Worm (Caenorhabditis elegans) whole organism, L2 larva: Measurements from ENCODE around the gene cank-26.
A peak's percentile ranks its signal among the peaks of the same experiment; 100 is the strongest.

Experiments
- C34F6.9 ChIP-seq: fragments of 150-350 bp; optimal IDR thresholded peaks from 2 replicates; lab custom pipeline; 2014; ENCODE audit warnings: missing biosample characterization, missing genetic modification characterization
- Y55F3AM.14 ChIP-seq: fragments of 200-800 bp; sonication (Bioruptor generic); optimal IDR thresholded peaks from 2 replicates; lab custom pipeline; 2018; ENCODE audit warnings: mild to moderate bottlenecking, missing genetic modification characterization, missing compliant biosample characterization
- ZK546.5 ChIP-seq: sonication (generic microtip); optimal IDR thresholded peaks from 2 replicates; lab custom pipeline; 2017; ENCODE audit warnings: missing biosample characterization, missing genetic modification characterization
- aly-2 ChIP-seq: fragments of 150-350 bp; optimal IDR thresholded peaks from 2 replicates; lab custom pipeline; 2014; ENCODE audit warnings: missing biosample characterization, missing genetic modification characterization
- ama-1 ChIP-seq: fragments of 150-350 bp; optimal IDR thresholded peaks from 2 replicates; lab custom pipeline; 2018; ENCODE audit warnings: inconsistent platforms
- blmp-1 ChIP-seq: sonication (generic microtip); optimal IDR thresholded peaks from 2 replicates; lab custom pipeline; 2017; ENCODE audit warnings: missing genetic modification characterization, mild to moderate bottlenecking, missing compliant biosample characterization, antibody characterized with exemption, moderate library complexity; ENCODE audit not compliant: insufficient read depth
- crh-2 ChIP-seq: sonication (generic microtip); optimal IDR thresholded peaks from 2 replicates; lab custom pipeline; 2017; ENCODE audit warnings: missing biosample characterization, missing genetic modification characterization
- dmd-4 ChIP-seq: sonication (generic microtip); optimal IDR thresholded peaks from 2 replicates; lab custom pipeline; 2017; ENCODE audit warnings: missing biosample characterization, missing genetic modification characterization
- elt-3 ChIP-seq: sonication (generic microtip); optimal IDR thresholded peaks from 2 replicates; lab custom pipeline; 2017; ENCODE audit warnings: missing biosample characterization, missing genetic modification characterization
- fos-1 ChIP-seq: fragments of 150-350 bp; optimal IDR thresholded peaks from 2 replicates; lab custom pipeline; 2014; ENCODE audit warnings: missing biosample characterization, missing genetic modification characterization
- lin-11 ChIP-seq: fragments of 150-350 bp; sonication (generic microtip); optimal IDR thresholded peaks from 2 replicates; lab custom pipeline; 2014; ENCODE audit warnings: missing biosample characterization, missing genetic modification characterization, inconsistent platforms, mixed read lengths
- lin-13 ChIP-seq: fragments of 150-350 bp; optimal IDR thresholded peaks from 2 replicates; lab custom pipeline; 2014; ENCODE audit warnings: missing biosample characterization, missing genetic modification reagents, missing genetic modification characterization
- lin-39 ChIP-seq: fragments of 150-350 bp; optimal IDR thresholded peaks from 2 replicates; lab custom pipeline; 2014; ENCODE audit warnings: missing biosample characterization, missing genetic modification reagents, missing genetic modification characterization
- lsy-2 ChIP-seq, 2 experiments: fragments of 150-350 bp in 1 of 2; sonication (generic microtip) in 1 of 2; optimal IDR thresholded peaks; 2 replicates each; lab custom pipeline; 2014 to 2017; ENCODE audit warnings: missing biosample characterization in 2 of 2, missing genetic modification characterization in 2 of 2
- mab-5 ChIP-seq: fragments of 150-350 bp; optimal IDR thresholded peaks from 2 replicates; lab custom pipeline; 2014; ENCODE audit warnings: missing biosample characterization, missing genetic modification characterization
- mdl-1 ChIP-seq, 2 experiments: fragments of 150-350 bp in 1 of 2; sonication (generic microtip) in 1 of 2; optimal IDR thresholded peaks; 2 replicates each; lab custom pipeline; 2017; ENCODE audit warnings: missing biosample characterization in 2 of 2, missing genetic modification characterization in 2 of 2
- nhr-10 ChIP-seq: sonication (generic microtip); optimal IDR thresholded peaks from 2 replicates; lab custom pipeline; 2017; ENCODE audit warnings: missing biosample characterization, missing genetic modification characterization
- nhr-11 ChIP-seq: fragments of 150-350 bp; optimal IDR thresholded peaks from 2 replicates; lab custom pipeline; 2014; ENCODE audit warnings: missing biosample characterization, missing genetic modification characterization
- nhr-129 ChIP-seq: fragments of 150-350 bp; optimal IDR thresholded peaks from 2 replicates; lab custom pipeline; 2014; ENCODE audit warnings: missing biosample characterization, missing genetic modification characterization
- nhr-23 ChIP-seq: fragments of 150-350 bp; optimal IDR thresholded peaks from 2 replicates; lab custom pipeline; 2014; ENCODE audit warnings: missing biosample characterization, missing genetic modification reagents, missing genetic modification characterization
- nhr-25 ChIP-seq: fragments of 150-350 bp; sonication (generic microtip); optimal IDR thresholded peaks from 3 replicates; lab custom pipeline; 2014; ENCODE audit warnings: missing biosample characterization, missing genetic modification characterization
- nhr-6 ChIP-seq: fragments of 150-350 bp; optimal IDR thresholded peaks from 2 replicates; lab custom pipeline; 2014; ENCODE audit warnings: missing biosample characterization, missing genetic modification characterization
- nhr-77 ChIP-seq: fragments of 150-350 bp; optimal IDR thresholded peaks from 2 replicates; lab custom pipeline; 2014; ENCODE audit warnings: missing biosample characterization, missing genetic modification characterization
- sem-4 ChIP-seq: fragments of 150-350 bp; optimal IDR thresholded peaks from 2 replicates; lab custom pipeline; 2014; ENCODE audit warnings: missing biosample characterization, missing genetic modification reagents, missing genetic modification characterization
- skn-1 ChIP-seq: sonication (generic microtip); optimal IDR thresholded peaks from 2 replicates; lab custom pipeline; 2017; ENCODE audit warnings: missing biosample characterization, missing genetic modification characterization
- sma-3 ChIP-seq: sonication (generic microtip); optimal IDR thresholded peaks from 2 replicates; lab custom pipeline; 2016; ENCODE audit warnings: missing genetic modification reagents, missing genetic modification characterization, missing compliant biosample characterization
- sma-9 ChIP-seq, 2 experiments: fragments of 150-350 bp in 1 of 2; sonication (generic microtip) in 1 of 2; optimal IDR thresholded peaks; 2 replicates each; lab custom pipeline; 2014 to 2016; ENCODE audit warnings: missing genetic modification characterization in 2 of 2, mild to moderate bottlenecking in 1 of 2, missing biosample characterization in 1 of 2, missing compliant biosample characterization in 1 of 2, missing genetic modification reagents in 1 of 2, moderate library complexity in 1 of 2
- snpc-4 ChIP-seq: fragments of 150-350 bp; optimal IDR thresholded peaks from 2 replicates; lab custom pipeline; 2014; ENCODE audit warnings: missing biosample characterization, missing genetic modification characterization
- unc-39 ChIP-seq: fragments of 150-350 bp; optimal IDR thresholded peaks from 2 replicates; lab custom pipeline; 2014; ENCODE audit warnings: missing biosample characterization, missing genetic modification characterization
- unc-55 ChIP-seq: fragments of 150-350 bp; sonication (generic microtip); optimal IDR thresholded peaks from 3 replicates; lab custom pipeline; 2014; ENCODE audit warnings: missing biosample characterization, missing genetic modification reagents, missing genetic modification characterization
- zag-1 ChIP-seq: fragments of 150-350 bp; optimal IDR thresholded peaks from 2 replicates; lab custom pipeline; 2014; ENCODE audit warnings: missing biosample characterization, missing genetic modification characterization
- ztf-11 ChIP-seq: sonication (generic microtip); optimal IDR thresholded peaks from 2 replicates; lab custom pipeline; 2017; ENCODE audit warnings: missing biosample characterization, missing genetic modification characterization

Gene cank-26

ce11 chrII:3964302-3964885, 10.5 kb downstream of the cank-26 start:
- TF ChIP-seq sma-9 (GFP tag; optimal IDR thresholded peaks at IDR 0.05; lab: Kevin White, UChicago): no peak
- TF ChIP-seq sma-9 (tag; optimal IDR thresholded peaks at IDR 0.05; lab: Kevin White, UChicago): no peak
- TF ChIP-seq nhr-6 (tag; lab: Kevin White, UChicago): no peak
- no peak for TF ChIP-seq fos-1 (tag; lab: Kevin White, UChicago)
- TF ChIP-seq snpc-4 (tag; lab: Kevin White, UChicago): no peak
- no peak for TF ChIP-seq sma-3 (GFP tag; lab: Kevin White, UChicago)
- no peak for TF ChIP-seq lin-39
- TF ChIP-seq ZK546.5 (tag; lab: Kevin White, UChicago): no peak
- no peak for TF ChIP-seq aly-2 (tag; lab: Kevin White, UChicago)
- no peak for TF ChIP-seq nhr-10 (tag; lab: Kevin White, UChicago)

- TF ChIP-seq Y55F3AM.14: peak; percentile 21
- no peak for TF ChIP-seq mab-5 (tag; lab: Kevin White, UChicago)
- no peak for TF ChIP-seq ZK546.5 (tag; lab: Kevin White, UChicago)
- peak; percentile 32 for TF ChIP-seq C34F6.9 (tag; lab: Kevin White, UChicago)
- no peak for TF ChIP-seq dmd-4
- no peak for TF ChIP-seq lin-11 (tag; lab: Kevin White, UChicago)
- TF ChIP-seq lsy-2 (tag; optimal IDR thresholded peaks at IDR 0.05; lab: Kevin White, UChicago): peak in 1 of 2 experiments; percentile 33
- TF ChIP-seq nhr-77 (tag; lab: Kevin White, UChicago): no peak
Observed at ce11 chrII:3961256-3961655, 13.6 kb downstream of the cank-26 start.

ce11 chrII:3960276-3960675, 14.6 kb downstream of the cank-26 start:
- TF ChIP-seq ama-1 (lab: Kevin White, UChicago) (no peak), zag-1 (no peak), nhr-11 (tag; lab: Kevin White, UChicago) (no peak), lin-13 (GFP tag; lab: Kevin White, UChicago) (peak; percentile 50), fos-1 (tag; lab: Kevin White, UChicago) (peak; percentile 1), C34F6.9 (tag; lab: Kevin White, UChicago) (peak; percentile 72), sem-4 (tag; lab: Kevin White, UChicago) (no peak), nhr-129 (tag; lab: Kevin White, UChicago) (peak; percentile 42), unc-55 (GFP tag; lab: Kevin White, UChicago) (peak; percentile 93), skn-1 (tag; lab: Kevin White, UChicago) (no peak), dmd-4 (no peak), elt-3 (tag; lab: Kevin White, UChicago) (no peak), lsy-2 (tag; optimal IDR thresholded peaks at IDR 0.05; lab: Kevin White, UChicago) (peak in 1 of 2 experiments; percentile 63), nhr-25 (tag; lab: Kevin White, UChicago) (no peak), sma-9 (GFP tag; optimal IDR thresholded peaks at IDR 0.05; lab: Kevin White, UChicago) (peak; percentile 19), sma-9 (tag; optimal IDR thresholded peaks at IDR 0.05; lab: Kevin White, UChicago) (no peak), nhr-23 (no peak), ztf-11 (no peak), crh-2 (tag; lab: Kevin White, UChicago) (peak; percentile 2), snpc-4 (tag; lab: Kevin White, UChicago) (no peak), nhr-10 (tag; lab: Kevin White, UChicago) (no peak), blmp-1 (no peak), mdl-1 (tag; optimal IDR thresholded peaks at IDR 0.05; lab: Kevin White, UChicago) (no peak), mab-5 (tag; lab: Kevin White, UChicago) (peak; percentile 57), nhr-6 (tag; lab: Kevin White, UChicago) (peak; percentile 45)

ce11 chrII:3959432-3960102, 15.3 kb downstream of the cank-26 start:
- TF ChIP-seq sma-9 (GFP tag; optimal IDR thresholded peaks at IDR 0.05; lab: Kevin White, UChicago) (peak; percentile 24), sma-9 (tag; optimal IDR thresholded peaks at IDR 0.05; lab: Kevin White, UChicago) (no peak), unc-55 (GFP tag; lab: Kevin White, UChicago) (no peak), unc-39 (tag; lab: Kevin White, UChicago) (no peak), ZK546.5 (tag; lab: Kevin White, UChicago) (no peak), lsy-2 (tag; optimal IDR thresholded peaks at IDR 0.05; lab: Kevin White, UChicago) (peak in 1 of 2 experiments; percentile 14)
